Worm (Caenorhabditis elegans): ENCODE data around the gene nspc-19.

nspc-19 gene

DNA sequence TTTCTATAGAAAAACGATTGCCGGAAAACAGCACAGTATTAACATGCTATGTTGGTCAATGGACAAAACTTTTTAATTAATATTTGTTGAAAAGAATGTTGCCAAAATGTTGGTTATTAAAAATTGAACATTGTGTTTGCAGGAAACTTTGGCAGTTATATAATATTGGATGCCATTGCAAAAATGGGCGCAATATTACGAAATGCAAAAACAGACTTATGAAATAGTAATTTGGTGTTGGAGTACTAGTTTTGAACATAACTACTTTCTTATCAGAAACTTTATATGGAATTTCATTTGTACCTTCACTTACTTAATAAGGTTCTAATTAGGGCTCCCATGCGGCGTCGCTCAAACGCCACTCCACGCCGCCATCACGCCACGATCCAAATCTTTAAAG lies 18.1 kb upstream of the nspc-19 start:
- TF ChIP-seq Y56A3A.18 (GFP tag; IDR thresholded peaks at IDR 0.05) (no peak), ZK185.1 (tag; optimal IDR thresholded peaks at IDR 0.05; ENCODE audit: poor library complexity, severe bottlenecking) (no peak), hmg-1.2 (GFP tag; IDR thresholded peaks at IDR 0.05) (no peak), B0035.1 (tag; optimal IDR thresholded peaks at IDR 0.05) (no peak), tbp1 (GFP tag; optimal IDR thresholded peaks at IDR 0.05) (no peak), F55B11.4 (tag; optimal IDR thresholded peaks at IDR 0.05; ENCODE audit: borderline replicate concordance, insufficient read depth) (no peak), snpc-1.3 (tag; optimal IDR thresholded peaks at IDR 0.05; ENCODE audit: insufficient read depth) (no peak), hmg-20 (GFP tag; IDR thresholded peaks at IDR 0.05) (no peak), nhr-90 (tag; optimal IDR thresholded peaks at IDR 0.05) (no peak), hlh-12 (tag; optimal IDR thresholded peaks at IDR 0.05) (no peak), sdz-38 (tag; optimal IDR thresholded peaks at IDR 0.05) (no peak), B0019.2 (GFP tag; conservative IDR thresholded peaks at IDR 0.05) (no peak), Y67H2A.10 (GFP tag; conservative IDR thresholded peaks at IDR 0.05) (no peak), attf-6 (GFP tag; IDR thresholded peaks at IDR 0.05) (no peak), bed-2 (GFP tag; IDR thresholded peaks at IDR 0.05) (no peak)

DNA sequence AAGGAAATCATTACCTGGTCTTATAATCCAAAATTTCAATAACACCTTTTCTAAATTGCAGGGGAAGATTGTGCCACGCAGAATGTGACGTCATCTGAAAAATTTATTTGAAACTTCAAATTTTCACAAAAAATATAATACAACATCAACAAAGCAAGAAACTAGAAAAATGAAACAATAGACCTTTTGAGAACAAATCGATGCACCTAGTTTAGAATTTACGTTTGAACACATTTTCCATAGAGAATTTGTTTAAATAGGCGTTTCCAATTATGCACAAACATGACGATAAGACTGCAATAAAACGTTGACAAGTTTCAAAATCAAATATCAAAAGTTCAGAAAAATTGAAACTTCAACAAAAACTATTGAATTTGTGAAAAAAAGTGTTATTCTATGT lies 15.7 kb upstream of the nspc-19 start, which contains the start of gene fbxa-141:
Gene fbxa-141, minus strand, starts transcription at position 101 of the 400 bp plus-strand sequence.
- TF ChIP-seq ztf-25 (GFP tag; IDR thresholded peaks at IDR 0.05) (no peak), zim-3 (tag; optimal IDR thresholded peaks at IDR 0.05) (no peak), hlh-12 (tag; optimal IDR thresholded peaks at IDR 0.05) (no peak), madf-8 (GFP tag; conservative IDR thresholded peaks at IDR 0.05) (no peak), madf-6 (GFP tag; IDR thresholded peaks at IDR 0.05) (no peak), pha-4 (tag; optimal IDR thresholded peaks at IDR 0.05) (no peak), ceh-79 (tag; optimal IDR thresholded peaks at IDR 0.05) (no peak), ceh-58 (GFP tag; IDR thresholded peaks at IDR 0.05) (no peak), zfh-2 (GFP tag; conservative IDR thresholded peaks at IDR 0.05) (no peak), B0261.1 (tag; optimal IDR thresholded peaks at IDR 0.05) (no peak), nhr-90 (tag; optimal IDR thresholded peaks at IDR 0.05) (no peak), dpff-1 (tag; optimal IDR thresholded peaks at IDR 0.05) (no peak), lin-35 (GFP tag; optimal IDR thresholded peaks at IDR 0.05) (no peak)

DNA sequence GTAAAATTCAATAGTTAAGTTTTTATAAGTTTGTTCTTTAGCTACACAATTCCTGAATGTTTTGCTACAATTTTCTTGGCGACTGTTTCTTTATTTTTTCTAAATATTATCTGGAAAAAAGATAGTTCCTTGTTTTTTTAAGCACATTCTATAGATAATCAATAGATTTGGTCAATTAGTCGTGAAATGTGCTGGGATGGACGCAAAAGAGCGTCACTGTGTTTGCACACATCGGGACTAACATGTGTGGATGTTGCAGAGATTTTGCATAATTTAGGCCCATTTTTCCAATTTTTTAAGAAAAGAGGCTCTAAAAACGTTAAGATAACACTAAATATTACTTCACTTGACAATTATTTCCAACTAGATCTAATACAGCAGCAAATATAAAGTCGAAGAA lies 15.0 kb upstream of the nspc-19 start:
- TF ChIP-seq ztf-22 (GFP tag; optimal IDR thresholded peaks at IDR 0.05), result no peak
- no peak for TF ChIP-seq ztf-6 (GFP tag; IDR thresholded peaks at IDR 0.05)
- TF ChIP-seq nfya-1 (tag; optimal IDR thresholded peaks at IDR 0.05; ENCODE audit: borderline replicate concordance, insufficient read depth), result no peak
- TF ChIP-seq F37B4.10 (GFP tag; IDR thresholded peaks at IDR 0.05), result no peak
- TF ChIP-seq F10E7.11 (tag; optimal IDR thresholded peaks at IDR 0.05), result no peak
- TF ChIP-seq egl-18 (GFP tag; IDR thresholded peaks at IDR 0.05), result no peak
- no peak for TF ChIP-seq ztf-26 (tag; optimal IDR thresholded peaks at IDR 0.05)
- TF ChIP-seq lsy-27 (tag; optimal IDR thresholded peaks at IDR 0.05; ENCODE audit: borderline replicate concordance, insufficient read depth), result no peak
- no peak for TF ChIP-seq atf-7 (tag; optimal IDR thresholded peaks at IDR 0.05)
- TF ChIP-seq hlh-12 (tag; optimal IDR thresholded peaks at IDR 0.05), result no peak
- TF ChIP-seq F57A8.1 (GFP tag; optimal IDR thresholded peaks at IDR 0.05), result no peak
- no peak for TF ChIP-seq ama-1 (optimal IDR thresholded peaks at IDR 0.05)
- TF ChIP-seq ama-1 (GFP tag; optimal IDR thresholded peaks at IDR 0.05), result no peak
- TF ChIP-seq Y67H2A.10 (GFP tag; conservative IDR thresholded peaks at IDR 0.05), result no peak
- no peak for TF ChIP-seq ceh-100 (GFP tag; IDR thresholded peaks at IDR 0.05)
